Fruit fly (Drosophila melanogaster) whole organism, embryonic: ENCODE results near the gene CG2147.
A peak's percentile ranks its signal among the peaks of the same experiment; 100 is the strongest.

Experiments used
- Abd-B ChIP-seq: fragments of 200-800 bp; sonication (Bioruptor generic); optimal IDR thresholded peaks from 2 replicates; lab custom pipeline; 2018; ENCODE audit warnings: missing biosample characterization, mild to moderate bottlenecking, missing genetic modification characterization, moderate library complexity
- CG10209 ChIP-seq: fragments of 200-800 bp; sonication (Bioruptor generic); optimal IDR thresholded peaks from 3 replicates; lab custom pipeline; 2017; ENCODE audit warnings: missing biosample characterization, mild to moderate bottlenecking, missing genetic modification characterization, missing genetic modification reagents
- CG10321 ChIP-seq: fragments of 200-800 bp; sonication (Bioruptor generic); IDR thresholded peaks from 2 replicates; pipeline ENCODE4 v1.3.6; 2022; ENCODE audit warnings: missing biosample characterization, missing genetic modification characterization
- CG11723 ChIP-seq: fragments of 200-800 bp; sonication (Bioruptor generic); optimal IDR thresholded peaks from 2 replicates; lab custom pipeline; 2017; ENCODE audit warnings: missing biosample characterization, mild to moderate bottlenecking, missing genetic modification characterization
- CG12155 ChIP-seq: fragments of 200-800 bp; sonication (Bioruptor generic); optimal IDR thresholded peaks from 3 replicates; lab custom pipeline; 2016; ENCODE audit warnings: missing biosample characterization, missing genetic modification characterization
- CG12219 ChIP-seq: fragments of 200-800 bp; sonication (Bioruptor generic); optimal IDR thresholded peaks from 3 replicates; lab custom pipeline; 2018; ENCODE audit warnings: missing biosample characterization, mild to moderate bottlenecking, missing genetic modification characterization
- CG12391 ChIP-seq: fragments of 200-800 bp; sonication (Bioruptor generic); optimal IDR thresholded peaks from 3 replicates; lab custom pipeline; 2018; ENCODE audit warnings: missing biosample characterization, mild to moderate bottlenecking, missing genetic modification characterization, moderate library complexity
- CG12942 ChIP-seq: fragments of 200-800 bp; sonication (Bioruptor generic); optimal IDR thresholded peaks from 3 replicates; lab custom pipeline; 2016; ENCODE audit warnings: missing biosample characterization, missing genetic modification characterization
- CG15011 ChIP-seq: fragments of 200-800 bp; sonication (Bioruptor generic); optimal IDR thresholded peaks from 3 replicates; lab custom pipeline; 2018; ENCODE audit warnings: missing biosample characterization, mild to moderate bottlenecking, missing genetic modification characterization
- CG17359 ChIP-seq: fragments of 200-800 bp; sonication (Bioruptor generic); optimal IDR thresholded peaks from 3 replicates; lab custom pipeline; 2018; ENCODE audit warnings: missing biosample characterization, mild to moderate bottlenecking, missing genetic modification characterization, moderate library complexity
- CG18262 ChIP-seq: fragments of 200-800 bp; optimal IDR thresholded peaks from 3 replicates; lab custom pipeline; 2019; ENCODE audit warnings: missing biosample characterization, mild to moderate bottlenecking, missing genetic modification characterization, moderate library complexity
- CG31441 ChIP-seq: fragments of 200-800 bp; sonication (Bioruptor generic); IDR thresholded peaks from 2 replicates; pipeline ENCODE4 v1.3.6; 2022; ENCODE audit warnings: missing biosample characterization, missing genetic modification characterization
- CG3281 ChIP-seq: fragments of 200-800 bp; sonication (Bioruptor generic); optimal IDR thresholded peaks from 3 replicates; lab custom pipeline; 2017; ENCODE audit warnings: missing biosample characterization, mild to moderate bottlenecking, missing genetic modification characterization
- CG3407 ChIP-seq: fragments of 200-800 bp; sonication (Bioruptor generic); optimal IDR thresholded peaks from 2 replicates; lab custom pipeline; 2018; ENCODE audit warnings: missing biosample characterization, mild to moderate bottlenecking, missing genetic modification characterization
- CG4404 ChIP-seq: fragments of 200-800 bp; sonication (Bioruptor generic); IDR thresholded peaks from 2 replicates; pipeline ENCODE4 v1.3.6; 2022; ENCODE audit warnings: missing biosample characterization, missing genetic modification characterization
- CG4730 ChIP-seq: fragments of 200-800 bp; sonication (Bioruptor generic); IDR thresholded peaks from 2 replicates; pipeline ENCODE4 v1.3.6; 2022; ENCODE audit warnings: missing biosample characterization, missing genetic modification characterization
- CG6254 ChIP-seq: fragments of 200-800 bp; sonication (Bioruptor generic); optimal IDR thresholded peaks from 3 replicates; lab custom pipeline; 2017; ENCODE audit warnings: mild to moderate bottlenecking, missing biosample characterization, missing genetic modification reagents, missing genetic modification characterization
- CG6683 ChIP-seq: fragments of 200-800 bp; sonication (Bioruptor generic); optimal IDR thresholded peaks from 2 replicates; lab custom pipeline; 2017; ENCODE audit warnings: missing biosample characterization, mild to moderate bottlenecking, missing genetic modification characterization, missing genetic modification reagents
- CG7839 ChIP-seq: fragments of 200-800 bp; sonication (Bioruptor generic); optimal IDR thresholded peaks from 3 replicates; lab custom pipeline; 2018; ENCODE audit warnings: missing biosample characterization, mild to moderate bottlenecking, missing genetic modification characterization, moderate library complexity
- CG7987 ChIP-seq: fragments of 200-800 bp; sonication (Bioruptor generic); optimal IDR thresholded peaks from 2 replicates; lab custom pipeline; 2018; ENCODE audit warnings: missing biosample characterization, mild to moderate bottlenecking, missing genetic modification characterization, moderate library complexity
- CG8359 ChIP-seq: fragments of 200-800 bp; sonication (Bioruptor generic); optimal IDR thresholded peaks from 2 replicates; lab custom pipeline; 2017; ENCODE audit warnings: missing biosample characterization, mild to moderate bottlenecking, missing genetic modification characterization, borderline replicate concordance
- CG8388 ChIP-seq: fragments of 200-800 bp; sonication (Bioruptor generic); optimal IDR thresholded peaks from 2 replicates; lab custom pipeline; 2019; ENCODE audit warnings: missing biosample characterization, mild to moderate bottlenecking, missing genetic modification characterization, moderate library complexity
- CG9609 ChIP-seq: fragments of 200-800 bp; sonication (Bioruptor generic); optimal IDR thresholded peaks from 3 replicates; lab custom pipeline; 2016; ENCODE audit warnings: missing biosample characterization, missing genetic modification characterization
- CoRest ChIP-seq: fragments of 200-800 bp; sonication (Bioruptor generic); optimal IDR thresholded peaks from 3 replicates; lab custom pipeline; 2018; ENCODE audit warnings: missing biosample characterization, mild to moderate bottlenecking, missing genetic modification characterization, moderate library complexity
- D19B ChIP-seq: fragments of 200-800 bp; sonication (Bioruptor generic); optimal IDR thresholded peaks from 2 replicates; lab custom pipeline; 2017; ENCODE audit warnings: missing biosample characterization, mild to moderate bottlenecking, missing genetic modification characterization
- Dip3 ChIP-seq: fragments of 200-800 bp; sonication (Bioruptor generic); optimal IDR thresholded peaks from 3 replicates; lab custom pipeline; 2016; ENCODE audit warnings: missing biosample characterization, missing genetic modification characterization
- HLHmδ ChIP-seq: fragments of 200-800 bp; sonication (Bioruptor generic); optimal IDR thresholded peaks from 2 replicates; lab custom pipeline; 2018; ENCODE audit warnings: missing biosample characterization, mild to moderate bottlenecking, missing genetic modification characterization, moderate library complexity
- HmgD ChIP-seq: fragments of 200-800 bp; sonication (Bioruptor generic); optimal IDR thresholded peaks from 3 replicates; lab custom pipeline; 2016; ENCODE audit warnings: missing biosample characterization, missing genetic modification characterization
- Kr ChIP-seq: fragments of 200-800 bp; sonication (Bioruptor generic); optimal IDR thresholded peaks from 2 replicates; lab custom pipeline; 2017; ENCODE audit warnings: missing biosample characterization, mild to moderate bottlenecking, missing genetic modification characterization
- MBD-R2 ChIP-seq: fragments of 200-800 bp; sonication (Bioruptor generic); IDR thresholded peaks from 2 replicates; pipeline ENCODE4 v1.3.6; 2022; ENCODE audit warnings: missing biosample characterization, missing genetic modification characterization
- Myb ChIP-seq: fragments of 200-800 bp; sonication (Bioruptor generic); optimal IDR thresholded peaks from 2 replicates; lab custom pipeline; 2016; ENCODE audit warnings: missing biosample characterization, missing genetic modification characterization
- NfI ChIP-seq: fragments of 200-800 bp; sonication (Bioruptor generic); optimal IDR thresholded peaks from 3 replicates; lab custom pipeline; 2018; ENCODE audit warnings: missing biosample characterization, mild to moderate bottlenecking, missing genetic modification characterization, moderate library complexity
- Side ChIP-seq: fragments of 200-800 bp; sonication (Bioruptor generic); optimal IDR thresholded peaks from 2 replicates; lab custom pipeline; 2016; ENCODE audit warnings: missing biosample characterization, missing genetic modification characterization
- Xbp1 ChIP-seq: fragments of 200-800 bp; sonication (Bioruptor generic); optimal IDR thresholded peaks from 3 replicates; lab custom pipeline; 2016; ENCODE audit warnings: missing biosample characterization, mild to moderate bottlenecking, missing genetic modification characterization
- ase ChIP-seq: fragments of 200-800 bp; sonication (Bioruptor generic); IDR thresholded peaks from 3 replicates; pipeline ENCODE4 v1.3.6; 2022; ENCODE audit warnings: missing biosample characterization, missing genetic modification characterization
- ato ChIP-seq: fragments of 200-800 bp; sonication (Bioruptor generic); IDR thresholded peaks from 2 replicates; pipeline ENCODE4 v1.3.6; 2022; ENCODE audit warnings: missing biosample characterization, missing genetic modification characterization; ENCODE audit not compliant: partially characterized antibody
- cas ChIP-seq: fragments of 200-800 bp; sonication (Bioruptor generic); IDR thresholded peaks from 2 replicates; pipeline ENCODE4 v1.3.6; 2022; ENCODE audit warnings: missing biosample characterization, missing genetic modification characterization
- dati ChIP-seq: fragments of 200-800 bp; sonication (Bioruptor generic); IDR thresholded peaks from 2 replicates; pipeline ENCODE4 v1.3.6; 2022; ENCODE audit warnings: missing biosample characterization, missing genetic modification characterization
- dimm ChIP-seq: fragments of 200-800 bp; sonication (Bioruptor generic); IDR thresholded peaks from 2 replicates; pipeline ENCODE4 v1.3.6; 2022; ENCODE audit warnings: missing biosample characterization, missing genetic modification characterization
- dmrt99B ChIP-seq: fragments of 200-800 bp; sonication (Bioruptor generic); optimal IDR thresholded peaks from 2 replicates; lab custom pipeline; 2018; ENCODE audit warnings: missing biosample characterization, mild to moderate bottlenecking, missing genetic modification characterization, moderate library complexity
- emc ChIP-seq: fragments of 200-800 bp; sonication (Bioruptor generic); optimal IDR thresholded peaks from 2 replicates; lab custom pipeline; 2016; ENCODE audit warnings: missing biosample characterization, missing genetic modification characterization
- her ChIP-seq: fragments of 200-800 bp; sonication (Bioruptor generic); optimal IDR thresholded peaks from 2 replicates; lab custom pipeline; 2016; ENCODE audit warnings: missing biosample characterization, missing genetic modification characterization
- kni ChIP-seq: fragments of 200-800 bp; sonication (Bioruptor generic); optimal IDR thresholded peaks from 3 replicates; lab custom pipeline; 2017; ENCODE audit warnings: mild to moderate bottlenecking, missing biosample characterization, missing genetic modification reagents, missing genetic modification characterization
- lola ChIP-seq, 3 experiments: fragments of >200 bp in 2 of 3; fragments of 200-800 bp in 1 of 3; sonication (Bioruptor generic) in 1 of 3; optimal IDR thresholded peaks; 2 replicates each; lab custom pipeline; 2017 to 2019; ENCODE audit warnings: missing biosample characterization in 3 of 3, missing genetic modification characterization in 3 of 3, mild to moderate bottlenecking in 1 of 3, moderate library complexity in 1 of 3
- mirr ChIP-seq: fragments of 200-800 bp; sonication (Bioruptor generic); optimal IDR thresholded peaks from 3 replicates; lab custom pipeline; 2018; ENCODE audit warnings: missing biosample characterization, mild to moderate bottlenecking, missing genetic modification characterization
- onecut ChIP-seq: fragments of 200-800 bp; sonication (Bioruptor generic); IDR thresholded peaks from 2 replicates; pipeline ENCODE4 v1.3.6; 2022; ENCODE audit warnings: missing biosample characterization, missing genetic modification characterization
- prd ChIP-seq, 3 experiments: fragments of >200 bp in 2 of 3; fragments of 200-800 bp in 1 of 3; sonication (Bioruptor generic) in 1 of 3; optimal IDR thresholded peaks in 2 of 3; IDR thresholded peaks in 1 of 3; 2 replicates in 2 of 3; 3 replicates in 1 of 3; pipeline versions ENCODE4 v1.3.6 to Lab custom; 2017 to 2022; ENCODE audit warnings: missing biosample characterization in 1 of 3, missing genetic modification characterization in 1 of 3
- stc ChIP-seq: fragments of 200-800 bp; sonication (Bioruptor generic); IDR thresholded peaks from 2 replicates; pipeline ENCODE4 v1.3.6; 2022; ENCODE audit warnings: missing biosample characterization, missing genetic modification characterization
- vvl ChIP-seq: fragments of 200-800 bp; sonication (Bioruptor generic); IDR thresholded peaks from 2 replicates; pipeline ENCODE4 v1.3.6; 2022; ENCODE audit warnings: missing biosample characterization, missing genetic modification characterization

Gene CG2147

dm6 chrX:8252284-8252886 is 11.9 kb downstream of the CG2147 start, which contains the start of gene CG1632 (continued):
- TF ChIP-seq CG7839 (tag; lab: Kevin White, UChicago): peak; percentile 39
- no peak for TF ChIP-seq NfI (GFP tag; lab: Kevin White, UChicago)
- TF ChIP-seq CG10321 (GFP tag; lab: Robert Waterston, UW): no peak
- TF ChIP-seq ato: no peak
- TF ChIP-seq Side (GFP tag; lab: Kevin White, UChicago): no peak
- no peak for TF ChIP-seq mirr (GFP tag; lab: Kevin White, UChicago)
- TF ChIP-seq prd (optimal IDR thresholded peaks at IDR 0.05; lab: Kevin White, UChicago): no peak
- TF ChIP-seq prd (GFP tag; IDR thresholded peaks at IDR 0.05; lab: Robert Waterston, UW): no peak
- TF ChIP-seq CG10209: peak; percentile 4
- no peak for TF ChIP-seq CG11723
- no peak for TF ChIP-seq emc
- TF ChIP-seq Abd-B (GFP tag; lab: Kevin White, UChicago): no peak
- TF ChIP-seq CG4404: no peak
- TF ChIP-seq CG9609 (GFP tag; lab: Kevin White, UChicago): no peak
- no peak for TF ChIP-seq D19B (GFP tag; lab: Kevin White, UChicago)
- no peak for TF ChIP-seq CG12219
- no peak for TF ChIP-seq onecut
- peak in 1 of 3 experiments; percentile 22 for TF ChIP-seq lola (GFP tag; optimal IDR thresholded peaks at IDR 0.05; lab: Kevin White, UChicago)
- TF ChIP-seq CG17359 (tag; lab: Kevin White, UChicago): peak; percentile 31
- TF ChIP-seq stc (GFP tag; lab: Robert Waterston, UW): no peak; the same call in 1 of the 2 replicates
- TF ChIP-seq Xbp1 (GFP tag; lab: Kevin White, UChicago): no peak
- no peak for TF ChIP-seq ase (GFP tag; lab: Robert Waterston, UW)
- no peak for TF ChIP-seq Myb (GFP tag; lab: Kevin White, UChicago)
- TF ChIP-seq MBD-R2 (GFP tag; lab: Robert Waterston, UW): no peak
- peak; percentile 19; the same call in 1 of the 2 replicates for TF ChIP-seq CG31441
- TF ChIP-seq CG12155 (GFP tag; lab: Kevin White, UChicago): no peak
- no peak for TF ChIP-seq dimm (GFP tag; lab: Robert Waterston, UW)
- TF ChIP-seq HmgD (GFP tag; lab: Kevin White, UChicago): no peak
- TF ChIP-seq kni (GFP tag; lab: Kevin White, UChicago): peak; percentile 78
- TF ChIP-seq CG18262 (tag; lab: Kevin White, UChicago): peak; percentile 54
- peak; percentile 37 for TF ChIP-seq dmrt99B (tag; lab: Kevin White, UChicago)
- TF ChIP-seq cas (GFP tag; lab: Robert Waterston, UW): no peak
- no peak for TF ChIP-seq CG6254
- TF ChIP-seq CG6683 (GFP tag; lab: Kevin White, UChicago): no peak
- TF ChIP-seq Kr (GFP tag; lab: Kevin White, UChicago): no peak
- peak; percentile 22 for TF ChIP-seq CG8388 (GFP tag; lab: Kevin White, UChicago)
- no peak for TF ChIP-seq CG12942 (GFP tag; lab: Kevin White, UChicago)
- TF ChIP-seq Dip3 (GFP tag; lab: Kevin White, UChicago): no peak
- TF ChIP-seq CG15011 (GFP tag; lab: Kevin White, UChicago): no peak
- no peak for TF ChIP-seq CG7987 (GFP tag; lab: Kevin White, UChicago)
- TF ChIP-seq CG4730 (GFP tag; lab: Robert Waterston, UW): no peak
- peak; percentile 27 for TF ChIP-seq CG3407
- TF ChIP-seq dati (GFP tag; lab: Robert Waterston, UW): no peak
- TF ChIP-seq CG8359: peak; percentile 1
- no peak for TF ChIP-seq HLHmδ
- peak; percentile 21 for TF ChIP-seq CoRest
- TF ChIP-seq vvl (GFP tag; lab: Robert Waterston, UW): 0 out of 2 replicates have a peak, but pooled peaks have one; percentile 22
- TF ChIP-seq CG12391 (tag; lab: Kevin White, UChicago): peak; percentile 24
- no peak for TF ChIP-seq CG3281
- TF ChIP-seq her: no peak
